Fruit fly (Drosophila melanogaster): Measurements from ENCODE around the gene plh.

The plh gene

DNA sequence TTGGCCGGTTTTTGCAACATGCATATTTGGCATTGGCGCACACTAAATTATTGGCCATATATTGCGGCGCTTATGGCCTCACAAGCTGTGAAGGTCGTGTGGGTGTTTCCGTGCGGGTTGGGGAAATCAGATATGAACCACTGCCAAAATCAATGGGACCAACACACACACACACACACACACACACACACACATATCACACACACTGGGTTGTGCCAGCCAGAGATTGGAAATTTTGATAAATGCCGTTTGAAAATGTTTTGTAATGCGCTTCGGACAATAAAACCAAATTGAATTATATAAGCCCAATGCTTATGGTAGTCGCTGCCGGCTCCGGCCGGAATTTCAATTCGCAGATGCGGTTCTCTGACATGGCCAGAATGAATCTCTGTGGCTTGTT lies 8.6 kb upstream of the plh start:
- TF ChIP-seq gl (tag; optimal IDR thresholded peaks at IDR 0.05) = no peak
- no peak for TF ChIP-seq CG17806 (tag; optimal IDR thresholded peaks at IDR 0.05)
- no peak for TF ChIP-seq rn (GFP tag; IDR thresholded peaks at IDR 0.05)
- no peak for TF ChIP-seq EcR (GFP tag; optimal IDR thresholded peaks at IDR 0.05)
- TF ChIP-seq Snoo (tag; optimal IDR thresholded peaks at IDR 0.05) = no peak
- TF ChIP-seq CG14655 (GFP tag; optimal IDR thresholded peaks at IDR 0.05) = no peak
- TF ChIP-seq CG32121 (GFP tag; IDR thresholded peaks at IDR 0.05) = no peak
- no peak for TF ChIP-seq CG4496 (GFP tag; IDR thresholded peaks at IDR 0.05)
- no peak for TF ChIP-seq CG9948 (tag; optimal IDR thresholded peaks at IDR 0.05)
- TF ChIP-seq D1 (tag; optimal IDR thresholded peaks at IDR 0.05) = no peak
- TF ChIP-seq CG12605 (GFP tag; IDR thresholded peaks at IDR 0.05) = no peak
- no peak for TF ChIP-seq Pif1B (GFP tag; optimal IDR thresholded peaks at IDR 0.05)
- no peak for TF ChIP-seq CG34367 (tag; optimal IDR thresholded peaks at IDR 0.05)
- no peak for TF ChIP-seq CG8301 (tag; optimal IDR thresholded peaks at IDR 0.05)
- TF ChIP-seq fd96Ca (GFP tag; IDR thresholded peaks at IDR 0.05) = no peak

DNA sequence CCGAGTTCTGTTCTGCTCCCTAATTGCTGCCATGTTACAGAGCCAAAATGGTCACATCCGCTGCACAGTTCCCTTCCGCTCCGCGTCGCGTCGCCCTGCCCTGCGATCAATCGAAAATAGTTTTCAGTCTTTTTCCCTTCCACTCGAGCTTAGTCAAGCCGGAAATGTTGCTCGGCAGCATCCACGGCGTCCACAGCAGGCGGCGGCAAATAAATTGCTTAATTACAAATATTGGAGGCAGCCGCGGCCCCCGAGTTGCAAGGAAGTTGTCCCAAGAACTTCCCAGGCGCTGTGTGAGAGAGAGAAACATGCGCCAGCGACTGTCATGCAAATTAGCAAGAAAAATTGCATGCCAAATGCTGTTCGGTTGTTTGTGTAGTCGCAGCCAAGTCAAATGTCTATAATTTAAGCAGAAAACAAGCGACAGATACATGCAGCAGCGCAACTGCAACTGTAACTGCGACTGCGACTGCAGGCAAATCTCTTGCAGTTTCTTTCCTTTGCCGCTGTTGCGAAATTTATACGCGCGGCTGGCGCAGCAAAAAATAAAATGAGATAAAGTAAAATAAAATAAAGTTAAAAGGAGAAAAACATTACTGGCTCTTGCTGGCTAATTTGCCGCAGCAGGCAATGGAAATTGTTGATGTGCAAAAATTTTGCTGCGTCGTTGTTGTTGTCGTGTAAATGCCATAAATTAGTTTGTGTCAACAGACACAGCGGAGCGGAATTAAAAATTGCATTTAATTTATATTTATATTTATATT lies 7.9 kb upstream of the plh start:
- TF ChIP-seq CG32121 (GFP tag; IDR thresholded peaks at IDR 0.05) (0 out of 2 replicates have a peak, but pooled peaks have one; percentile 15), CG14655 (GFP tag; optimal IDR thresholded peaks at IDR 0.05) (peak; percentile 1), CG4496 (GFP tag; IDR thresholded peaks at IDR 0.05) (peak; percentile 56; the same call in 2 of the 3 replicates), gl (tag; optimal IDR thresholded peaks at IDR 0.05) (no peak)

DNA sequence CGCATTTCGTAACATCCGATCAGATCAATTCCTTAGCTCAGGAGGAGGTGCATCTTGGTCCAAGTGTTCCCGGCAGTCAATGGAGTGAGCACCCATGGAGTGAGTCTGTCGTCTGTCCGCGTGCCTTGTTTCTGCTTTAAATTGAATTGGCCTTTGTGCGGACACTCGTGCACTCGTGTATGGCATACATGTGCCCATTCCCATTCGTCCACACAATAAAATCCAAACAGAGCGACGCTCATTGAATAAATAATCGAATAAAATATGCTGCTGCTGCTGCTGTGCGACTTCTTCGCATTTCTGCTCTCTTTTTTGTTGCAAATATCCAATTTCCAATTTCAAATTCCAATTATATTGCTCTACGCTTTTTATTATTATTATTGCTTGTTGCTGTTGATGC lies 6.3 kb upstream of the plh start:
- TF ChIP-seq gl (tag; optimal IDR thresholded peaks at IDR 0.05) (no peak), CG13204 (GFP tag; optimal IDR thresholded peaks at IDR 0.05) (no peak), CG15710 (tag; optimal IDR thresholded peaks at IDR 0.05) (no peak), Snoo (tag; optimal IDR thresholded peaks at IDR 0.05) (no peak), Pif1A (GFP tag; optimal IDR thresholded peaks at IDR 0.05) (no peak), Pif1B (GFP tag; optimal IDR thresholded peaks at IDR 0.05) (no peak), CG8159 (tag; optimal IDR thresholded peaks at IDR 0.05) (no peak), CG32121 (GFP tag; IDR thresholded peaks at IDR 0.05) (no peak)

DNA sequence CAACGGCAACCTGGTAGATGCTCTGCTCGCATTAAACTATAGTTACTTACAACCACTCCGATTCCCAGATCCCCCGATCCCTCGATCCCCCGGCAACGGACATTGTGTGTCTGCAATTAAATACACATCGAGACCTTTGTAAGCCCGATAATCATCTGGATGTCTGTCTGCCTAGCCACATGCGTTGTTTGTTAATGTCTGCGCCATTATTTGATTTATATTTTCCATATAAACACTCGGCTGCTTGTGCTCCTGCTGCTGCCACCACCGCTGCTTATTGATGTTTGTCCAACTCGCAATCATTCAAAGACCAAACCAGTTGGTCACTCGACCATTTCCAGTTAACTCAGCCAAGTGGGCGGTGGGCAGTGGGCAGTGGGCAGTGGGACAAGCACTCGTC lies 5.4 kb upstream of the plh start:
- TF ChIP-seq CG32121 (GFP tag; IDR thresholded peaks at IDR 0.05) (0 out of 2 replicates have a peak, but pooled peaks have one; percentile 19), CG4496 (GFP tag; IDR thresholded peaks at IDR 0.05) (peak; percentile 37; the same call in 2 of the 3 replicates), CG8159 (tag; optimal IDR thresholded peaks at IDR 0.05) (no peak), Pif1A (GFP tag; optimal IDR thresholded peaks at IDR 0.05) (peak; percentile 37), CG13204 (GFP tag; optimal IDR thresholded peaks at IDR 0.05) (no peak), Ets98B (GFP tag; IDR thresholded peaks at IDR 0.05) (0 out of 2 replicates have a peak, but pooled peaks have one; percentile 27), gl (tag; optimal IDR thresholded peaks at IDR 0.05) (peak; percentile 10), CG34367 (tag; optimal IDR thresholded peaks at IDR 0.05) (peak; percentile 23), CG12605 (GFP tag; IDR thresholded peaks at IDR 0.05) (no peak), CG17806 (tag; optimal IDR thresholded peaks at IDR 0.05) (no peak), D1 (tag; optimal IDR thresholded peaks at IDR 0.05) (no peak), Snoo (tag; optimal IDR thresholded peaks at IDR 0.05) (no peak)

DNA sequence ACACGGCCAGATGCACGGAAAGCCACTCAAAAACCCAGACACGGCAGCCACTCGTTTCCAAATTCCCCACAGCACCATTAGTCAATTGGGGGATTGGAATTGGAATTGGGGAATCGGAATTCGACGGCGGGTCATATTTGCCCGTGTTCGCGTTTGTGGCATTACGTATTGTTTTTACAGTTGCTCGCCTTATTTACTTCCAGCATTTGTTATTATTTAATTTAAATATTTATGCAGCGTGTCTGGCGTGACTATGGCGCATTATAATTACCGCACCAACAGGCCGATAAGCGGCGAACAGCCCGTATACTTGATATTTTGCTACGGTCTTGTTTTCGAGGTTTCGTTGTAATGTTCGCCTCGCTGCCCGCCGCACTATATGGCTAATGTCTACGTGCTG lies 4.3 kb upstream of the plh start:
- TF ChIP-seq CG9948 (tag; optimal IDR thresholded peaks at IDR 0.05) (no peak), fd96Ca (GFP tag; IDR thresholded peaks at IDR 0.05) (no peak), CG15710 (tag; optimal IDR thresholded peaks at IDR 0.05) (no peak), rn (GFP tag; IDR thresholded peaks at IDR 0.05) (no peak), Ets98B (GFP tag; IDR thresholded peaks at IDR 0.05) (no peak), EcR (GFP tag; optimal IDR thresholded peaks at IDR 0.05) (no peak), CG13204 (GFP tag; optimal IDR thresholded peaks at IDR 0.05) (no peak)

DNA sequence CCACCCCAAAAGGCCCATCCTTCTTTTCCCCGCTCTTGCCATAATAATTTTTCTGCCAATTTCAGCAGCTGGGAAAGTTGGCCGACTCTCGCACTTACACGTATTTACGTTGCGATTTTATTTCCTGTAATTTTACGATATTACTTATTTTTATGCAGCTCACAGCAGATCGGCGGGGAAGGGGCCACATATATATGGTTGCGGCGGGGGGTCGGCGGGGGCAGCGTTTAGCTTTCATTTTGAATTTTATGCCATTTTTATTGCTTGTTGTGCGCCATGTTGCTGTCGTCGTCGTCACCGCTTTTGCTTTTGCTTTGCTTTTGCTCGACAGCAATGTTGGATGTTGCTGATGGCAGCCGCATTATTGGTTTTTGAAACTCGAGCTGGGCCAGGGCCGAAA lies 3.9 kb upstream of the plh start:
- TF ChIP-seq Pif1B (GFP tag; optimal IDR thresholded peaks at IDR 0.05) (no peak), CG4496 (GFP tag; IDR thresholded peaks at IDR 0.05) (0 out of 3 replicates have a peak, but pooled peaks have one; percentile 40)

DNA sequence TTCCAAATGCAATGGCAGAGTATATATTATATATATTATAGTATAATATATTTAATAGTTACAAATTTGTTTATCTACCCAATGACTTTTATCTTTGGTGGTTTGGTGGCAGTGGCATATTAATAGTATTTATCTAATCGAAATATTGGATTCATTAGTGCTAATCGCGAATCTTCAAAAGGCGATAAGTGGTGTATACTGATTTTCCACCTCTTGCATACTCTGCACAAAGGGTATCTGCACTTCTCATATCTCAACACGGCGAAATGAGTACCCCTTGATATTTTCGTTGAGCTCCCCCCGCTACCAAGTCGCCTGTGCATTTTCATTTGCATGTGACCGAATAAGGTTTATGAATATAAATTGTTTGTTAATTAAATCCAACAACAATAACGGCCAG lies 2.7 kb upstream of the plh start:
- TF ChIP-seq CG34367 (tag; optimal IDR thresholded peaks at IDR 0.05) = no peak
- no peak for TF ChIP-seq CG13204 (GFP tag; optimal IDR thresholded peaks at IDR 0.05)
- no peak for TF ChIP-seq Pif1A (GFP tag; optimal IDR thresholded peaks at IDR 0.05)
- TF ChIP-seq CG9948 (tag; optimal IDR thresholded peaks at IDR 0.05) = no peak
- no peak for TF ChIP-seq D1 (tag; optimal IDR thresholded peaks at IDR 0.05)
- no peak for TF ChIP-seq CG15710 (tag; optimal IDR thresholded peaks at IDR 0.05)
- TF ChIP-seq CG4496 (GFP tag; IDR thresholded peaks at IDR 0.05) = 0 out of 3 replicates have a peak, but pooled peaks have one; percentile 23
- peak; percentile 22 for TF ChIP-seq CG8159 (tag; optimal IDR thresholded peaks at IDR 0.05)
- no peak for TF ChIP-seq EcR (GFP tag; optimal IDR thresholded peaks at IDR 0.05)
- peak; percentile 27; the same call in 1 of the 2 replicates for TF ChIP-seq CG32121 (GFP tag; IDR thresholded peaks at IDR 0.05)
- TF ChIP-seq Snoo (tag; optimal IDR thresholded peaks at IDR 0.05) = no peak
- no peak for TF ChIP-seq rn (GFP tag; IDR thresholded peaks at IDR 0.05)
- no peak for TF ChIP-seq fd96Ca (GFP tag; IDR thresholded peaks at IDR 0.05)
- no peak for TF ChIP-seq Pif1B (GFP tag; optimal IDR thresholded peaks at IDR 0.05)
- no peak for TF ChIP-seq CG17806 (tag; optimal IDR thresholded peaks at IDR 0.05)
- TF ChIP-seq CG10348 (GFP tag; IDR thresholded peaks at IDR 0.05) = no peak
- peak; percentile 26 for TF ChIP-seq CG8301 (tag; optimal IDR thresholded peaks at IDR 0.05)
- no peak for TF ChIP-seq Ets98B (GFP tag; IDR thresholded peaks at IDR 0.05)
- no peak for TF ChIP-seq CG12605 (GFP tag; IDR thresholded peaks at IDR 0.05)
- no peak for TF ChIP-seq gl (tag; optimal IDR thresholded peaks at IDR 0.05)
- peak; percentile 38 for TF ChIP-seq CG14655 (GFP tag; optimal IDR thresholded peaks at IDR 0.05)
